Worm (Caenorhabditis elegans) whole organism, L1 larva: ENCODE data around the gene dac-1.
A peak's percentile ranks its signal among the peaks of the same experiment; 100 is the strongest.

Source experiments
- C34B4.2 ChIP-seq: sonication (generic microtip); optimal IDR thresholded peaks from 2 replicates; lab custom pipeline; 2017; ENCODE audit warnings: mild to moderate bottlenecking, missing genetic modification characterization, missing compliant biosample characterization
- Y116A8C.19 ChIP-seq: sonication (generic microtip); optimal IDR thresholded peaks from 2 replicates; lab custom pipeline; 2016; ENCODE audit warnings: missing compliant biosample characterization, missing genetic modification characterization, borderline replicate concordance
- aly-2 ChIP-seq: fragments of 150-350 bp; optimal IDR thresholded peaks from 2 replicates; lab custom pipeline; 2014; ENCODE audit warnings: missing biosample characterization, missing genetic modification characterization
- blmp-1 ChIP-seq: fragments of 150-350 bp; optimal IDR thresholded peaks from 2 replicates; lab custom pipeline; 2014; ENCODE audit warnings: missing biosample characterization, missing genetic modification characterization
- ceh-8 ChIP-seq: fragments of 200-800 bp; sonication (Bioruptor generic); optimal IDR thresholded peaks from 2 replicates; lab custom pipeline; 2018; ENCODE audit warnings: mild to moderate bottlenecking, missing genetic modification characterization, moderate library complexity, missing compliant biosample characterization
- ceh-88 ChIP-seq: fragments of 200-800 bp; sonication (Bioruptor generic); IDR thresholded peaks from 2 replicates; pipeline ENCODE4 v1.3.6; 2022; ENCODE audit warnings: missing genetic modification characterization, missing compliant biosample characterization
- ceh-90 ChIP-seq: sonication (generic microtip); optimal IDR thresholded peaks from 2 replicates; lab custom pipeline; 2016; ENCODE audit warnings: missing genetic modification characterization, missing compliant biosample characterization
- dpl-1 ChIP-seq, 3 experiments: fragments of 150-350 bp in 2 of 3; sonication (generic microtip) in 1 of 3; optimal IDR thresholded peaks; 2 replicates each; lab custom pipeline; 2014 to 2017; ENCODE audit warnings: missing biosample characterization in 3 of 3, missing genetic modification characterization in 3 of 3, missing genetic modification reagents in 3 of 3
- efl-1 ChIP-seq, 4 experiments: fragments of 150-350 bp; optimal IDR thresholded peaks in 3 of 4; peaks in 1 of 4; 1 replicate in 1 of 4; 2 replicates in 3 of 4; lab custom pipeline; 2014; ENCODE audit warnings: missing biosample characterization in 2 of 4, missing genetic modification characterization in 2 of 4, missing genetic modification reagents in 2 of 4
- efl-3 ChIP-seq: fragments of 200-800 bp; sonication (Bioruptor generic); optimal IDR thresholded peaks from 2 replicates; lab custom pipeline; 2018; ENCODE audit warnings: mild to moderate bottlenecking, missing genetic modification characterization, missing compliant biosample characterization
- egl-13 ChIP-seq: sonication (generic microtip); optimal IDR thresholded peaks from 2 replicates; lab custom pipeline; 2016; ENCODE audit warnings: missing genotype, missing genetic modification reagents, missing genetic modification characterization, missing compliant biosample characterization
- elt-3 ChIP-seq, 6 experiments: fragments of 150-350 bp in 1 of 6; sonication (generic microtip); optimal IDR thresholded peaks; 2 replicates each; lab custom pipeline; 2017 to 2018; ENCODE audit warnings: missing biosample characterization in 6 of 6, missing genetic modification characterization in 6 of 6, inconsistent platforms in 1 of 6
- ets-5 ChIP-seq: fragments of 200-800 bp; sonication (Bioruptor generic); IDR thresholded peaks from 2 replicates; pipeline ENCODE4 v1.3.6; 2022; ENCODE audit warnings: missing genetic modification characterization, missing compliant biosample characterization
- lin-13 ChIP-seq: fragments of 150-350 bp; optimal IDR thresholded peaks from 2 replicates; lab custom pipeline; 2014; ENCODE audit warnings: missing biosample characterization, missing genetic modification reagents, missing genetic modification characterization
- lir-3 ChIP-seq: sonication (generic microtip); optimal IDR thresholded peaks from 2 replicates; lab custom pipeline; 2016; ENCODE audit warnings: mild to moderate bottlenecking, missing genetic modification characterization, moderate library complexity, missing compliant biosample characterization; ENCODE audit not compliant: poor library complexity
- mdl-1 ChIP-seq, 2 experiments: fragments of 150-350 bp; optimal IDR thresholded peaks; 2 replicates each; lab custom pipeline; 2014 to 2017; ENCODE audit warnings: missing biosample characterization in 2 of 2, missing genetic modification characterization in 2 of 2, inconsistent platforms in 1 of 2
- nhr-11 ChIP-seq: fragments of 150-350 bp; optimal IDR thresholded peaks from 2 replicates; lab custom pipeline; 2014; ENCODE audit warnings: missing biosample characterization, missing genetic modification characterization
- nhr-12 ChIP-seq: sonication (generic microtip); optimal IDR thresholded peaks from 2 replicates; lab custom pipeline; 2017; ENCODE audit warnings: missing biosample characterization, missing genetic modification characterization
- nhr-19 ChIP-seq: fragments of 200-800 bp; sonication (Bioruptor generic); conservative IDR thresholded peaks from 2 replicates; pipeline ENCODE4 v1.3.6; 2022; ENCODE audit warnings: missing genetic modification characterization, missing compliant biosample characterization
- nhr-237 ChIP-seq: fragments of 150-350 bp; optimal IDR thresholded peaks from 2 replicates; lab custom pipeline; 2014; ENCODE audit warnings: missing biosample characterization, missing genetic modification characterization
- nhr-77 ChIP-seq: fragments of 150-350 bp; optimal IDR thresholded peaks from 2 replicates; lab custom pipeline; 2014; ENCODE audit warnings: missing biosample characterization, missing genetic modification characterization
- pag-3 ChIP-seq: sonication (generic microtip); optimal IDR thresholded peaks from 2 replicates; lab custom pipeline; 2017; ENCODE audit warnings: missing genetic modification characterization, mild to moderate bottlenecking, missing compliant biosample characterization, antibody characterized with exemption, borderline replicate concordance; ENCODE audit not compliant: insufficient read depth
- pax-3 ChIP-seq: fragments of 200-800 bp; sonication (Bioruptor generic); optimal IDR thresholded peaks from 2 replicates; lab custom pipeline; 2018; ENCODE audit warnings: mild to moderate bottlenecking, missing genetic modification characterization, moderate library complexity, missing compliant biosample characterization
- rnt-1 ChIP-seq: sonication (generic microtip); optimal IDR thresholded peaks from 2 replicates; lab custom pipeline; 2016; ENCODE audit warnings: mild to moderate bottlenecking, missing genetic modification characterization, moderate library complexity, missing compliant biosample characterization
- swsn-7 ChIP-seq: sonication (generic microtip); optimal IDR thresholded peaks from 2 replicates; lab custom pipeline; 2016; ENCODE audit warnings: missing genetic modification characterization, missing compliant biosample characterization
- tbx-2 ChIP-seq: sonication (generic microtip); optimal IDR thresholded peaks from 2 replicates; lab custom pipeline; 2016; ENCODE audit warnings: missing genetic modification characterization, missing compliant biosample characterization
- tlp-1 ChIP-seq: fragments of 150-350 bp; optimal IDR thresholded peaks from 2 replicates; lab custom pipeline; 2014; ENCODE audit warnings: missing biosample characterization, missing genetic modification characterization
- xbp-1 ChIP-seq: sonication (generic microtip); optimal IDR thresholded peaks from 2 replicates; lab custom pipeline; 2016; ENCODE audit warnings: missing genetic modification characterization, missing compliant biosample characterization
- zag-1 ChIP-seq: fragments of 150-350 bp; optimal IDR thresholded peaks from 2 replicates; lab custom pipeline; 2014; ENCODE audit warnings: missing biosample characterization, missing genetic modification characterization
- ztf-4 ChIP-seq: fragments of 150-350 bp; optimal IDR thresholded peaks from 2 replicates; lab custom pipeline; 2014; ENCODE audit warnings: missing biosample characterization, missing genetic modification characterization

The dac-1 gene

ce11 chrIII:815845-816244 lies at the start of gene dac-1:
TSS of gene dac-1 (plus strand) at chrIII:816145.
- TF ChIP-seq ets-5 (GFP tag; lab: Robert Waterston, UW) (no peak), pag-3 (tag; lab: Kevin White, UChicago) (no peak), efl-3 (GFP tag; lab: Kevin White, UChicago) (no peak), tlp-1 (no peak), egl-13 (tag; lab: Kevin White, UChicago) (no peak), nhr-19 (no peak), xbp-1 (no peak), zag-1 (tag; lab: Kevin White, UChicago) (no peak), lin-13 (no peak), pax-3 (tag; lab: Kevin White, UChicago) (no peak)

DNA sequence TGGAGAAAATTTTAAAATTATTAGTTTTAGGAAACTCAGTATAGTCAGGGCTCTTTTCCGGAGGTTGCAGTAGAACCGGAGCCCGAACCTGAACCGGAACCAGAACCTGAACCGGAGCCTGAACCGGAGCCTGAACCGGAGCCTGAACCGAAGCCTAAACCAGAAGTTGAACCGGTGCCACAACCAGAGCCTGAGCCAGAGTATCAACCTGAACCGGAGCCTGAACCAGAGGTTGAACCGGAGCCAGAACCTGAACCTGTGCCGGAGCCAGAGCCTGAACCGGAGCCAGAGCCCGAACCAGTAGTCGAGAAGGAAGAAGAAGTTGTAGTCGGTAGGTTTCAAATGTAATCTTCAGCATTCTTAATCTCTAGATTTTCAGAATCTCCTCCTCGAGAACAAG lies 47.4 kb upstream of the dac-1 start:
- TF ChIP-seq ceh-8 (GFP tag; lab: Kevin White, UChicago), result peak; percentile 17
- TF ChIP-seq lir-3 (tag; lab: Kevin White, UChicago), result no peak
- TF ChIP-seq dpl-1 (GFP tag; optimal IDR thresholded peaks at IDR 0.05; lab: Kevin White, UChicago), result no peak

DNA sequence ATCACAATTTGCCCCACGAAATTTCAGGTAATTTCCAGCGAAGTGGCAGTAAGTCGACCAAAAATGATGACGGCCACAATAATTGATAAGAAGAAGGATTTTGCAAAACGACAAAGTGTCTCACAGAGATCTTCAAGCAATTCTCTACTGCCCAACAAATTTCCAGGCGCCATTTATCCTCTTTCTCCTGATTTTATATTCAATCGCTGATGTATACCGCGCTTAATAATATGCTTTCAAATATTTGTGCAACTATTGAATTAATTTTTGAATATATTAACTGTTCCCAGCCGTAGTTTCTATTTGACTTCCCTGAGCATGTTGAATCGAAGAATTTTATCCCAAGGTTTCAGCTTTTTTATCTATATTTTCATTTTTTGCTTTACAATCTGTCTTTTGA lies 45.0 kb upstream of the dac-1 start, which contains the start of gene tpst-2:
Gene tpst-2, plus strand, starts transcription at position 301 of the 400 bp plus-strand sequence.
- TF ChIP-seq nhr-12 (tag; lab: Kevin White, UChicago) (no peak), aly-2 (no peak), Y116A8C.19 (tag; lab: Kevin White, UChicago) (no peak), rnt-1 (tag; lab: Kevin White, UChicago) (no peak), C34B4.2 (no peak), tbx-2 (tag; lab: Kevin White, UChicago) (no peak), ceh-88 (GFP tag; lab: Robert Waterston, UW) (no peak)
- TF ChIP-seq, all 84 proteins: peak for 0

DNA sequence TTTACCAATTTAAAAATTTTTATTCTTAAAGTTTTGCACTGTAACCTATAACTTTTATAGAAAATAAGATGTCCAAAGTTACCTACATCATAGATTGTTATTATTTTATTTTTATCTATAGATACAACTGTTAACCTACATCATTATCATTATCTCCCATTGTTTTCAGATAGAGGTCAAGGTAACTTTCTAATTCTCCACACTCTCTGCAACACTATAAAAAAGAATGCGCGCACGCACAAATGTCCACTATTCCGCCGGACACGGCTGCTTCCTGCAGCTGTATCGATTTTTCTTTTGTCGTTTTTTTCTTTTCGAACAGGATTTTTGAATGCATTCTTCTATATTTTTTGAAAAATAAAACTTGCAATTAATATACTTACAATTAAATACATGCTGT lies 43.3 kb upstream of the dac-1 start:
- TF ChIP-seq zag-1 (tag; lab: Kevin White, UChicago), result no peak
- peak; percentile 88 for TF ChIP-seq blmp-1 (tag; lab: Kevin White, UChicago)
- peak in 2 of 6 experiments; percentile 2 to 15 for TF ChIP-seq elt-3 (tag; optimal IDR thresholded peaks at IDR 0.05; lab: Kevin White, UChicago)

DNA sequence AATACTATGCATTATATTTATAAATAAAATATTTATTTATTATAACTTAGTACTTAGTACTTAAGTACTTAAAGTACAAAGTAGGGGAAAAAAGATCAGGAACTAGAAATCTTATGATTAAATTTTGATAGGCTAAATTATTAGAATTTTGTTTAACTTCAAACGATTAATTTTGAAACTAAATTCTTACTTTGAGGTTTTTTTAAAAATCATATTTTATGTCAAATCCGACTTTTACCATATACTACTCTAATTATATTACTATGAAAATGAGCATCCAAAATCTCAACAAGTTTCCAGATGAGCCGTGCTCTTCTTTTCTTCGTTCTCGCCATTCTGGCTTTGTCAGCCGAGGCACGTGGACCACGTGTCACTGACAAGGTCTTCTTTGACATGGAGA lies 42.8 kb upstream of the dac-1 start, which contains the start of gene cyn-6:
Gene cyn-6, plus strand, starts transcription at position 301 of the 400 bp plus-strand sequence.
- no peak for TF ChIP-seq mdl-1 (tag; optimal IDR thresholded peaks at IDR 0.05; lab: Kevin White, UChicago)
- TF ChIP-seq nhr-11 (tag; lab: Kevin White, UChicago), result no peak
- TF ChIP-seq dpl-1 (GFP tag; optimal IDR thresholded peaks at IDR 0.05; lab: Kevin White, UChicago), result no peak
- TF ChIP-seq blmp-1 (tag; lab: Kevin White, UChicago), result no peak
- no peak for TF ChIP-seq swsn-7 (tag; lab: Kevin White, UChicago)
- TF ChIP-seq ztf-4 (tag; lab: Kevin White, UChicago), result no peak
- TF ChIP-seq ceh-90 (tag; lab: Kevin White, UChicago), result no peak
- TF ChIP-seq nhr-12 (tag; lab: Kevin White, UChicago), result no peak
- no peak for TF ChIP-seq nhr-237 (tag; lab: Kevin White, UChicago)

ce11 chrIII:775443-775842 lies 40.5 kb upstream of the dac-1 start:
- TF ChIP-seq efl-1 (optimal IDR thresholded peaks at IDR 0.05; lab: Kevin White, UChicago) (no peak), efl-1 (GFP tag; optimal IDR thresholded peaks at IDR 0.05 in 1 of 2; lab: Kevin White, UChicago) (peak in 1 of 2 experiments; percentile 82), nhr-77 (tag; lab: Kevin White, UChicago) (no peak), ceh-88 (GFP tag; lab: Robert Waterston, UW) (no peak)
